Worm (Caenorhabditis elegans) whole organism, L4 larva: ENCODE results near the gene F59G1.4.

ENCODE experiments used
- egl-27 ChIP-seq: sonication (generic microtip); optimal IDR thresholded peaks from 3 replicates; lab custom pipeline; 2017; ENCODE audit warnings: missing biosample characterization, missing genetic modification reagents, missing genetic modification characterization
- hlh-30 ChIP-seq: sonication (generic microtip); optimal IDR thresholded peaks from 2 replicates; lab custom pipeline; 2017; ENCODE audit warnings: antibody characterized with exemption, mild to moderate bottlenecking, missing genetic modification characterization, missing compliant biosample characterization; ENCODE audit not compliant: insufficient read depth
- lin-1 ChIP-seq: fragments of 200-800 bp; sonication (Bioruptor generic); IDR thresholded peaks from 2 replicates; pipeline ENCODE4 v1.3.6; 2022; ENCODE audit warnings: missing genetic modification reagents, missing genetic modification characterization, missing compliant biosample characterization
- lin-29 ChIP-seq: fragments of 200-800 bp; sonication (Bioruptor generic); IDR thresholded peaks from 2 replicates; pipeline ENCODE4 v1.3.6; 2022; ENCODE audit warnings: missing genetic modification reagents, missing genetic modification characterization, missing compliant biosample characterization

DNA sequence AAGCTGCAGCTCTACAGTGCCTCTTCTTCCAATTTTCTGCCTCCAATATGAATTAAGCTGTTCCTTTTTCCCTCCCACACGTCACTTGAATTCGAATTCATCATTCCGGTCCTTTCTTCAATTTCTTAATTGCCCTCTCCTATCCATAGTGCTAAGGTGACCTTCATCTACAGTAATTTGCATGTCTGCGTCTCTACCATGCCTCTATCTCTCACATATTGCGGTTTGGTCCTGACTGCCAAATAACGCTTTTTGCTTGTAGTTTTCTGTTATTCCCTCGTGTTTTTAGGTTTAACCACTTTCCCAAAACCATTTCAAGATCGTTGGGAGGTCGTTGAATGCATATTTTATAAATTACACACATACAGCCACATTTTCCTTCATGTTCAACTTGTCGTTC, 15.3 kb upstream of the F59G1.4 start:
- TF ChIP-seq lin-1 (no peak), lin-29 (GFP tag; lab: Robert Waterston, UW) (no peak), egl-27 (tag; lab: Kevin White, UChicago) (no peak), hlh-30 (tag; lab: Kevin White, UChicago) (peak; percentile 24)
